Fruit fly (Drosophila melanogaster): ENCODE measurements around the gene CG9915.

CG9915 gene

DNA sequence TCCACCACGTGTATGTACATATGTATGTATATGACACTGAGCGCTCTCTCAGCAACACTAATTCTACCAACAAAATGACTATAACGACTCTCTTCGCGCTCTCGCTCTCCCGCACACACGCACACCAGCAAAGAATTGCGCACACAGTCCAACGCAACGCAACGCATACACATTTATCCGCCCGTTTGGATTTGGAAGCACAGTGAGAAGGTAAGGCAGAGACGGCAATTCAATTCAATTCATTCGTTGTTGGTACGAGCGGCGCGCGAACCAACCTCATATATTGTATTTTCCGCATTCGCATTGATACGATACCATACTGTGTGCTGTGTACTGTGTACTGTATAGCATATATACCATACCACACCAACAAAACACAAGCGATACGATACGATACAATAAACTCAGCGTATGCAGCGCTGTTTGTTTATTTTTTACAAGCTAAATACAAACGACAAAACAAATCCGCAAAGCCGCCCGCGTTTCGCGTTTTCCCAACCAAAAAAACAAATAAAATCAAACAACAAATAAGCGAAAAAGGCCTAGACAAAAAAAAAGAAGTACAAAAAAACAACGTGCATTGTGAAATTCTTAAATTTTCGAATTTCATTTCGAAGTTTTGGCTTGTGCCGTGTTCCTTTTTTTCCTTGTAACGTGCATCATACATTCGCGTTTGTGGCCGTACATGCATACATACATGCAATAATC lies 20.6 kb upstream of the CG9915 start, which contains the start of the genes CG9921 and Dsp1 (continued):
- TF ChIP-seq CG12299 (tag; optimal IDR thresholded peaks at IDR 0.05) = no peak
- peak; percentile 31 for TF ChIP-seq Hmr (GFP tag; optimal IDR thresholded peaks at IDR 0.05)
- TF ChIP-seq Taf1 (GFP tag; IDR thresholded peaks at IDR 0.05) = peak; percentile 26; the same call in 1 of the 2 replicates
- peak; percentile 72 for TF ChIP-seq sens (GFP tag)
- TF ChIP-seq BtbVII (GFP tag; optimal IDR thresholded peaks at IDR 0.05) = no peak
- TF ChIP-seq CG3838 (GFP tag; optimal IDR thresholded peaks at IDR 0.05) = no peak
- TF ChIP-seq CG30403 (GFP tag; optimal IDR thresholded peaks at IDR 0.05) = no peak
- no peak for TF ChIP-seq Elba2 (GFP tag; optimal IDR thresholded peaks at IDR 0.05)
- TF ChIP-seq bab2 (GFP tag; optimal IDR thresholded peaks at IDR 0.05) = no peak
- TF ChIP-seq CG32772 (GFP tag; IDR thresholded peaks at IDR 0.05) = no peak
- TF ChIP-seq CG2202 (tag; optimal IDR thresholded peaks at IDR 0.05) = no peak
- TF ChIP-seq scrt (GFP tag; optimal IDR thresholded peaks at IDR 0.05) = peak; percentile 23
- TF ChIP-seq shn (GFP tag; optimal IDR thresholded peaks at IDR 0.05) = no peak
- no peak for TF ChIP-seq CG4854 (GFP tag; optimal IDR thresholded peaks at IDR 0.05)
- no peak for TF ChIP-seq crol (GFP tag; IDR thresholded peaks at IDR 0.05)
- peak; percentile 72 for TF ChIP-seq rib (GFP tag; IDR thresholded peaks at IDR 0.05)
- no peak for TF ChIP-seq pan (optimal IDR thresholded peaks at IDR 0.05)
- no peak for TF ChIP-seq pan (GFP tag; optimal IDR thresholded peaks at IDR 0.05 in 1 of 2, IDR thresholded peaks at IDR 0.05 in 1 of 2)
- no peak for TF ChIP-seq sens-2 (GFP tag; IDR thresholded peaks at IDR 0.05)
- TF ChIP-seq Bdp1 (GFP tag; optimal IDR thresholded peaks at IDR 0.05) = no peak
- no peak for TF ChIP-seq CG10267 (tag; optimal IDR thresholded peaks at IDR 0.05)
- peak; percentile 32; the same call in 1 of the 2 replicates for TF ChIP-seq CG11696 (GFP tag; IDR thresholded peaks at IDR 0.05)
- no peak for TF ChIP-seq chif (GFP tag; optimal IDR thresholded peaks at IDR 0.05)
- TF ChIP-seq gcm2 (GFP tag; optimal IDR thresholded peaks at IDR 0.05) = no peak
- peak; percentile 13 for TF ChIP-seq grau (tag; optimal IDR thresholded peaks at IDR 0.05)
- no peak for TF ChIP-seq CG2129 (GFP tag; IDR thresholded peaks at IDR 0.05; ENCODE audit: partially characterized antibody)
- no peak for TF ChIP-seq ara (GFP tag; IDR thresholded peaks at IDR 0.05)
- no peak for TF ChIP-seq vvl (GFP tag; IDR thresholded peaks at IDR 0.05)
- peak; percentile 90 for TF ChIP-seq yki (optimal IDR thresholded peaks at IDR 0.05)
- no peak for TF ChIP-seq Sry-β (GFP tag; optimal IDR thresholded peaks at IDR 0.05)
- TF ChIP-seq tup (GFP tag; optimal IDR thresholded peaks at IDR 0.05) = no peak
- peak; percentile 11; the same call in 1 of the 2 replicates for TF ChIP-seq CG13287 (GFP tag; IDR thresholded peaks at IDR 0.05; ENCODE audit: partially characterized antibody)
- TF ChIP-seq slbo (GFP tag; IDR thresholded peaks at IDR 0.05) = no peak
- TF ChIP-seq CG8765 (GFP tag; IDR thresholded peaks at IDR 0.05) = no peak
- 0 out of 2 replicates have a peak, but pooled peaks have one; percentile 6 for TF ChIP-seq CG1024 (GFP tag; IDR thresholded peaks at IDR 0.05)
- no peak for TF ChIP-seq ab (GFP tag; optimal IDR thresholded peaks at IDR 0.05)
- no peak for TF ChIP-seq gem (tag; optimal IDR thresholded peaks at IDR 0.05)
- TF ChIP-seq dysf (GFP tag; IDR thresholded peaks at IDR 0.05) = no peak
- no peak for TF ChIP-seq CG12219 (GFP tag; optimal IDR thresholded peaks at IDR 0.05)
- no peak for TF ChIP-seq sr (GFP tag; IDR thresholded peaks at IDR 0.05)
- no peak for TF ChIP-seq pb (GFP tag; optimal IDR thresholded peaks at IDR 0.05)
- no peak for TF ChIP-seq CG7745 (tag; optimal IDR thresholded peaks at IDR 0.05)
- no peak for TF ChIP-seq Atf-2 (GFP tag; optimal IDR thresholded peaks at IDR 0.05)
- peak; percentile 4 for TF ChIP-seq HHEX (GFP tag; optimal IDR thresholded peaks at IDR 0.05)
- TF ChIP-seq gcm (GFP tag; optimal IDR thresholded peaks at IDR 0.05) = no peak
- TF ChIP-seq NFAT (GFP tag; IDR thresholded peaks at IDR 0.05) = 0 out of 2 replicates have a peak, but pooled peaks have one; percentile 23
- TF ChIP-seq Rfx (GFP tag; IDR thresholded peaks at IDR 0.05) = peak; percentile 32; the same call in 1 of the 2 replicates
- TF ChIP-seq Spps (tag; optimal IDR thresholded peaks at IDR 0.05) = no peak
- no peak for TF ChIP-seq insv (GFP tag; optimal IDR thresholded peaks at IDR 0.05)
- TF ChIP-seq CG42726 (GFP tag; IDR thresholded peaks at IDR 0.05; ENCODE audit: partially characterized antibody) = no peak
- no peak for TF ChIP-seq Lim3 (GFP tag; IDR thresholded peaks at IDR 0.05)

Measured in whole organism, embryonic.